Fruit fly (Drosophila melanogaster): ENCODE measurements around the gene CadN.

dm6 chr2L:17763173-17763572 lies 15.0 kb downstream of the CadN start:
- TF ChIP-seq Eip75B (GFP tag; optimal IDR thresholded peaks at IDR 0.05) (no peak), CG6854 (GFP tag; optimal IDR thresholded peaks at IDR 0.05) (no peak), Gug (GFP tag; IDR thresholded peaks at IDR 0.05) (no peak), acj6 (GFP tag; optimal IDR thresholded peaks at IDR 0.05) (no peak), CG8119 (GFP tag; IDR thresholded peaks at IDR 0.05) (no peak), Eip78C (GFP tag) (no peak), CG15336 (GFP tag; IDR thresholded peaks at IDR 0.05) (no peak), Sox102F (GFP tag; optimal IDR thresholded peaks at IDR 0.05) (no peak), Met (GFP tag; optimal IDR thresholded peaks at IDR 0.05) (no peak), lz (GFP tag; optimal IDR thresholded peaks at IDR 0.05) (no peak), Ets96B (tag; optimal IDR thresholded peaks at IDR 0.05) (no peak), Ets21C (GFP tag; optimal IDR thresholded peaks at IDR 0.05) (no peak), CG9139 (GFP tag; optimal IDR thresholded peaks at IDR 0.05) (no peak), fkh (GFP tag; optimal IDR thresholded peaks at IDR 0.05) (no peak)

Measured in whole organism, prepupa.